Fruit fly (Drosophila melanogaster): ENCODE results near the gene Ho.

The Ho gene

DNA sequence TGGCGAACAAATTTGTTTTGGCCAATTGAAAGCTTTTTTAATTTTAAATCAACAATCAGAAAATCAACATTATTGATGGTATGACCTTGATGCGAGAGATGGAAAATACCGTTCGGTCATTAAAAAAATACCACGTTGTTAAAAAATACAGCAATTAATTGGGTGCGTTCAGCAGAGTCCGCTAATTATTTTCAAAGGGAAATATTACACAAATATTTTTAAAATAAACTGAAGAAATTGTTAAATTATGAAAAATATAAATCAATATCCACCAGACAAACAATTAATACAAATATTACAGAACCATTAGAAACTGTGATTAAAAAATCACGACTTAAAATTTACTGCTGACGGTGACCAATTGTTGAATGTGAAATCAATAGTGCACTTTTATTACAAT is 1.5 kb upstream of the Ho start, which contains the start of gene CG18476 (continued):
- TF ChIP-seq CG7987 (GFP tag; optimal IDR thresholded peaks at IDR 0.05) (peak; percentile 50), Nf-YB (GFP tag; optimal IDR thresholded peaks at IDR 0.05) (peak; percentile 73), scrt (GFP tag; optimal IDR thresholded peaks at IDR 0.05) (peak; percentile 85), CG18619 (GFP tag; optimal IDR thresholded peaks at IDR 0.05) (peak; percentile 82), dpn (GFP tag; optimal IDR thresholded peaks at IDR 0.05) (peak; percentile 76 to 89), abd-A (tag; optimal IDR thresholded peaks at IDR 0.05) (no peak), H15 (GFP tag; IDR thresholded peaks at IDR 0.05) (peak; percentile 91), HLH3B (GFP tag; IDR thresholded peaks at IDR 0.05) (peak; percentile 92), CG9727 (GFP tag; optimal IDR thresholded peaks at IDR 0.05) (peak; percentile 91), chm (GFP tag; IDR thresholded peaks at IDR 0.05) (peak; percentile 87), ssp (GFP tag; IDR thresholded peaks at IDR 0.05) (peak; percentile 80), her (GFP tag; optimal IDR thresholded peaks at IDR 0.05) (no peak), bbx (GFP tag; IDR thresholded peaks at IDR 0.05; ENCODE audit: partially characterized antibody) (no peak), CG17361 (GFP tag; IDR thresholded peaks at IDR 0.05) (peak; percentile 96), CG1832 (GFP tag; optimal IDR thresholded peaks at IDR 0.05) (no peak), CG11504 (tag; optimal IDR thresholded peaks at IDR 0.05) (peak; percentile 95), maf-S (GFP tag; optimal IDR thresholded peaks at IDR 0.05) (peak; percentile 59), CG12942 (GFP tag; optimal IDR thresholded peaks at IDR 0.05) (peak; percentile 77), Mes4 (GFP tag; optimal IDR thresholded peaks at IDR 0.05) (peak; percentile 51), ewg (GFP tag; optimal IDR thresholded peaks at IDR 0.05) (peak; percentile 75), CG16863 (GFP tag; optimal IDR thresholded peaks at IDR 0.05) (peak; percentile 55), CG6813 (GFP tag; optimal IDR thresholded peaks at IDR 0.05) (peak; percentile 76), kni (GFP tag; optimal IDR thresholded peaks at IDR 0.05) (peak; percentile 26), MBD-R2 (GFP tag; IDR thresholded peaks at IDR 0.05) (peak; percentile 90), toy (GFP tag; IDR thresholded peaks at IDR 0.05) (peak; percentile 87), CG2678 (tag; optimal IDR thresholded peaks at IDR 0.05) (peak; percentile 95), CG13775 (GFP tag; optimal IDR thresholded peaks at IDR 0.05) (peak; percentile 88), CG17186 (GFP tag; optimal IDR thresholded peaks at IDR 0.05) (peak; percentile 48), D19A (tag; optimal IDR thresholded peaks at IDR 0.05) (peak; percentile 87), ap (GFP tag; IDR thresholded peaks at IDR 0.05) (peak; percentile 83), CG14965 (GFP tag; optimal IDR thresholded peaks at IDR 0.05; ENCODE audit: borderline replicate concordance) (no peak), tna (GFP tag; IDR thresholded peaks at IDR 0.05; ENCODE audit: partially characterized antibody) (no peak), CG15479 (GFP tag; optimal IDR thresholded peaks at IDR 0.05) (no peak), dan (GFP tag; IDR thresholded peaks at IDR 0.05) (peak; percentile 12; the same call in 1 of the 2 replicates), shn (GFP tag; optimal IDR thresholded peaks at IDR 0.05) (peak; percentile 20), sr (GFP tag; IDR thresholded peaks at IDR 0.05) (peak; percentile 54; the same call in 1 of the 3 replicates), CG4328 (GFP tag; optimal IDR thresholded peaks at IDR 0.05) (peak; percentile 75), CG6654 (GFP tag; optimal IDR thresholded peaks at IDR 0.05) (peak; percentile 73), HLHmδ (GFP tag; optimal IDR thresholded peaks at IDR 0.05) (no peak), Tbp (GFP tag; optimal IDR thresholded peaks at IDR 0.05) (no peak), p53 (GFP tag; optimal IDR thresholded peaks at IDR 0.05) (no peak), rib (GFP tag; IDR thresholded peaks at IDR 0.05) (peak; percentile 83), luna (GFP tag; optimal IDR thresholded peaks at IDR 0.05) (peak; percentile 4), run (tag; optimal IDR thresholded peaks at IDR 0.05) (peak; percentile 81), CG18764 (GFP tag; optimal IDR thresholded peaks at IDR 0.05) (peak; percentile 87), CG1529 (GFP tag; optimal IDR thresholded peaks at IDR 0.05) (peak; percentile 75), CG4820 (GFP tag; optimal IDR thresholded peaks at IDR 0.05) (peak; percentile 90), ab (GFP tag; optimal IDR thresholded peaks at IDR 0.05) (no peak), fru (optimal IDR thresholded peaks at IDR 0.05) (no peak), unpg (GFP tag; optimal IDR thresholded peaks at IDR 0.05) (peak; percentile 96), gsb (GFP tag; IDR thresholded peaks at IDR 0.05) (peak; percentile 73), Dip3 (GFP tag; optimal IDR thresholded peaks at IDR 0.05) (peak; percentile 58)
